Worm (Caenorhabditis elegans): Measurements from ENCODE around the gene srh-109.

The srh-109 gene

ce11 chrV:17198926-17199325 lies 21.3 kb downstream of the srh-109 start, which contains the start of gene srz-96:
Gene srz-96, plus strand, starts transcription at chrV:17199226.
- TF ChIP-seq lin-11 (tag; optimal IDR thresholded peaks at IDR 0.05) = no peak
- TF ChIP-seq npax-4 (tag; optimal IDR thresholded peaks at IDR 0.05) = no peak
- no peak for TF ChIP-seq ztf-16 (tag; optimal IDR thresholded peaks at IDR 0.05)
- TF ChIP-seq hlh-8 (tag; optimal IDR thresholded peaks at IDR 0.05) = no peak
- no peak for TF ChIP-seq unc-42 (tag; optimal IDR thresholded peaks at IDR 0.05)
- no peak for TF ChIP-seq ceh-18 (tag; optimal IDR thresholded peaks at IDR 0.05)
- TF ChIP-seq nfya-1 (tag; optimal IDR thresholded peaks at IDR 0.05) = no peak
- no peak for TF ChIP-seq ceh-45 (GFP tag; IDR thresholded peaks at IDR 0.05)
- no peak for TF ChIP-seq lim-6 (tag; optimal IDR thresholded peaks at IDR 0.05)
- TF ChIP-seq pros-1 (tag; optimal IDR thresholded peaks at IDR 0.05) = no peak
- no peak for TF ChIP-seq ceh-9 (tag; optimal IDR thresholded peaks at IDR 0.05)
- no peak for TF ChIP-seq ceh-30 (tag; optimal IDR thresholded peaks at IDR 0.05)
- TF ChIP-seq hlh-13 (GFP tag; optimal IDR thresholded peaks at IDR 0.05) = no peak
- no peak for TF ChIP-seq syd-9 (tag; optimal IDR thresholded peaks at IDR 0.05)

- no peak for TF ChIP-seq npax-4 (tag; optimal IDR thresholded peaks at IDR 0.05)
- TF ChIP-seq rnt-1 (tag; optimal IDR thresholded peaks at IDR 0.05) = no peak
- TF ChIP-seq unc-3 (GFP tag; conservative IDR thresholded peaks at IDR 0.05) = no peak
- no peak for TF ChIP-seq unc-3 (tag; optimal IDR thresholded peaks at IDR 0.05)
- no peak for TF ChIP-seq ceh-14 (tag; optimal IDR thresholded peaks at IDR 0.05)
- TF ChIP-seq pat-9 (tag; optimal IDR thresholded peaks at IDR 0.05) = no peak
- no peak for TF ChIP-seq ama-1 (optimal IDR thresholded peaks at IDR 0.05)
- no peak for TF ChIP-seq ceh-34 (tag; optimal IDR thresholded peaks at IDR 0.05)
- TF ChIP-seq sox-2 (GFP tag; IDR thresholded peaks at IDR 0.05) = no peak
- TF ChIP-seq pag-3 (tag; optimal IDR thresholded peaks at IDR 0.05; ENCODE audit: borderline replicate concordance) = no peak
- no peak for TF ChIP-seq dmd-4 (tag; optimal IDR thresholded peaks at IDR 0.05; ENCODE audit: borderline replicate concordance)
- no peak for TF ChIP-seq fax-1 (tag; optimal IDR thresholded peaks at IDR 0.05)
- no peak for TF ChIP-seq pros-1 (tag; optimal IDR thresholded peaks at IDR 0.05)
- TF ChIP-seq che-1 (tag; optimal IDR thresholded peaks at IDR 0.05) = no peak
- no peak for TF ChIP-seq hlh-15 (tag; optimal IDR thresholded peaks at IDR 0.05)
- no peak for TF ChIP-seq ref-2 (tag; optimal IDR thresholded peaks at IDR 0.05)
- TF ChIP-seq sdc-2 (tag; optimal IDR thresholded peaks at IDR 0.05) = no peak
- TF ChIP-seq unc-42 (tag; optimal IDR thresholded peaks at IDR 0.05) = no peak
- TF ChIP-seq Y22D7AL.16 (tag; optimal IDR thresholded peaks at IDR 0.05) = no peak
- no peak for TF ChIP-seq tbx-7 (tag; optimal IDR thresholded peaks at IDR 0.05)
Observed at ce11 chrV:17192238-17192637, 28.0 kb downstream of the srh-109 start, which contains the start of gene srz-47. Gene srz-47, minus strand, starts transcription at chrV:17192338.

DNA sequence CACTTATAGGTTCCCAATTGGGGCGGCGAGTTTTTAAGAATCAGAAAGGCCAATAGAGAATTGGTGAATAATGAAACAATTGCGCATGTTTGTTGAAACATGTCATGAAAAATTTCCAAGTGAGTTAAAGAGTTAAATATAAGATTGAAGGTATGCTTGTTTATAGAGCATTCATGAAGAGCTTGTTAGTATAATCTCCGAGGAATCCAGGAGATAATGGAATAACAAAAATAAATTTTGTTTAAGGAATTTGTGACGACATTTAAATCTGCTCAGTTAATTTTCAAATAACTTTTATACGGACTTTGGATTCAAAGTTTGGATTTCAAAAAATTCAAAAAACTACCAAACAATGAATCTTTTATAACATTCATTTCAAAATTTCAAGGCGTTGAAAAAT lies 29.8 kb downstream of the srh-109 start, which contains the start of gene str-199:
Gene str-199, minus strand, starts transcription at position 101 of the 400 bp plus-strand sequence.
- TF ChIP-seq dmd-4 (tag; optimal IDR thresholded peaks at IDR 0.05; ENCODE audit: borderline replicate concordance) (no peak), ceh-34 (tag; optimal IDR thresholded peaks at IDR 0.05) (no peak), eyg-1 (tag; optimal IDR thresholded peaks at IDR 0.05) (no peak), ceh-24 (tag; optimal IDR thresholded peaks at IDR 0.05) (no peak), hlh-15 (tag; optimal IDR thresholded peaks at IDR 0.05) (no peak), pat-9 (tag; optimal IDR thresholded peaks at IDR 0.05) (no peak), lim-6 (tag; optimal IDR thresholded peaks at IDR 0.05) (no peak), pha-4 (tag; optimal IDR thresholded peaks at IDR 0.05) (no peak), ceh-6 (GFP tag; optimal IDR thresholded peaks at IDR 0.05) (no peak), sox-4 (tag; optimal IDR thresholded peaks at IDR 0.05) (no peak)

- TF ChIP-seq unc-42 (tag; optimal IDR thresholded peaks at IDR 0.05) (no peak), nhr-11 (tag; optimal IDR thresholded peaks at IDR 0.05) (no peak), tbx-2 (tag; optimal IDR thresholded peaks at IDR 0.05) (no peak), syd-9 (tag; optimal IDR thresholded peaks at IDR 0.05) (no peak), nfya-1 (tag; optimal IDR thresholded peaks at IDR 0.05) (no peak), gmeb-2 (tag; optimal IDR thresholded peaks at IDR 0.05) (no peak), eyg-1 (tag; optimal IDR thresholded peaks at IDR 0.05) (no peak), pha-2 (tag; optimal IDR thresholded peaks at IDR 0.05) (no peak), mec-3 (tag; optimal IDR thresholded peaks at IDR 0.05; ENCODE audit: borderline replicate concordance) (no peak), lin-11 (tag; optimal IDR thresholded peaks at IDR 0.05) (no peak), pax-1 (tag; optimal IDR thresholded peaks at IDR 0.05) (no peak), ceh-34 (tag; optimal IDR thresholded peaks at IDR 0.05) (no peak), sox-4 (tag; optimal IDR thresholded peaks at IDR 0.05) (no peak), ets-4 (tag; optimal IDR thresholded peaks at IDR 0.05) (no peak), fkh-10 (GFP tag; optimal IDR thresholded peaks at IDR 0.05) (no peak), ceh-6 (GFP tag; optimal IDR thresholded peaks at IDR 0.05) (no peak), ceh-14 (tag; optimal IDR thresholded peaks at IDR 0.05) (no peak), unc-3 (GFP tag; conservative IDR thresholded peaks at IDR 0.05) (no peak), unc-3 (tag; optimal IDR thresholded peaks at IDR 0.05) (no peak), hlh-30 (tag; optimal IDR thresholded peaks at IDR 0.05; ENCODE audit: insufficient read depth) (no peak)
Observed at ce11 chrV:17182045-17182444, 38.2 kb downstream of the srh-109 start, which contains the start of gene srh-159. Gene srh-159, plus strand, starts transcription at chrV:17182345.
